Fruit fly (Drosophila melanogaster) whole organism, embryonic: Measurements from ENCODE around the gene CG7966.
A peak's percentile ranks its signal among the peaks of the same experiment; 100 is the strongest.

ENCODE experiments used
- Adf1 ChIP-seq: fragments of 200-800 bp; sonication (Bioruptor generic); IDR thresholded peaks from 2 replicates; pipeline ENCODE4 v1.3.6; 2022; ENCODE audit warnings: missing biosample characterization, missing genetic modification characterization
- Aef1 ChIP-seq: fragments of 200-800 bp; sonication (Bioruptor generic); IDR thresholded peaks from 3 replicates; pipeline ENCODE4 v1.3.6; 2022; ENCODE audit warnings: missing biosample characterization, missing genetic modification characterization
- Atf6 ChIP-seq: fragments of 200-800 bp; sonication (Bioruptor generic); IDR thresholded peaks from 2 replicates; pipeline ENCODE4 v1.3.6; 2022; ENCODE audit warnings: missing biosample characterization, missing genetic modification characterization
- B-H1 ChIP-seq: fragments of 200-800 bp; sonication (Bioruptor generic); IDR thresholded peaks from 3 replicates; pipeline ENCODE4 v1.3.6; 2022; ENCODE audit warnings: missing biosample characterization, missing genetic modification characterization
- Bgb ChIP-seq: fragments of 200-800 bp; sonication (Bioruptor generic); IDR thresholded peaks from 2 replicates; pipeline ENCODE4 v1.3.6; 2022; ENCODE audit warnings: missing biosample characterization, missing genetic modification characterization; ENCODE audit not compliant: partially characterized antibody
- BtbVII ChIP-seq: fragments of 200-800 bp; sonication (Bioruptor generic); optimal IDR thresholded peaks from 3 replicates; lab custom pipeline; 2017; ENCODE audit warnings: missing biosample characterization, mild to moderate bottlenecking, missing genetic modification characterization
- Bteb2 ChIP-seq: fragments of 200-800 bp; sonication (Bioruptor generic); optimal IDR thresholded peaks from 2 replicates; lab custom pipeline; 2016; ENCODE audit warnings: missing biosample characterization, missing genetic modification characterization
- CG10267 ChIP-seq: fragments of 200-800 bp; sonication (Bioruptor generic); optimal IDR thresholded peaks from 2 replicates; lab custom pipeline; 2018; ENCODE audit warnings: missing biosample characterization, mild to moderate bottlenecking, missing genetic modification characterization, moderate library complexity
- CG10274 ChIP-seq: fragments of 200-800 bp; sonication (Bioruptor generic); optimal IDR thresholded peaks from 3 replicates; lab custom pipeline; 2017; ENCODE audit warnings: missing biosample characterization, mild to moderate bottlenecking, missing genetic modification characterization
- CG12104 ChIP-seq: fragments of 200-800 bp; sonication (Bioruptor generic); optimal IDR thresholded peaks from 3 replicates; lab custom pipeline; 2016; ENCODE audit warnings: missing biosample characterization, missing genetic modification characterization
- CG12942 ChIP-seq: fragments of 200-800 bp; sonication (Bioruptor generic); optimal IDR thresholded peaks from 3 replicates; lab custom pipeline; 2016; ENCODE audit warnings: missing biosample characterization, missing genetic modification characterization
- CG16813 ChIP-seq: fragments of 200-800 bp; sonication (Bioruptor generic); IDR thresholded peaks from 3 replicates; pipeline ENCODE4 v1.3.6; 2022; ENCODE audit warnings: missing biosample characterization, missing genetic modification characterization; ENCODE audit not compliant: partially characterized antibody
- CG17385 ChIP-seq: fragments of 200-800 bp; sonication (Bioruptor generic); optimal IDR thresholded peaks from 3 replicates; lab custom pipeline; 2018; ENCODE audit warnings: missing biosample characterization, mild to moderate bottlenecking, missing genetic modification characterization
- CG1832 ChIP-seq: fragments of 200-800 bp; sonication (Bioruptor generic); optimal IDR thresholded peaks from 2 replicates; lab custom pipeline; 2017; ENCODE audit warnings: missing biosample characterization, mild to moderate bottlenecking, missing genetic modification characterization, inconsistent platforms
- CG2202 ChIP-seq: fragments of 200-800 bp; sonication (Bioruptor generic); optimal IDR thresholded peaks from 2 replicates; lab custom pipeline; 2018; ENCODE audit warnings: missing biosample characterization, mild to moderate bottlenecking, missing genetic modification characterization
- CG2678 ChIP-seq: fragments of 200-800 bp; sonication (Bioruptor generic); optimal IDR thresholded peaks from 3 replicates; lab custom pipeline; 2019; ENCODE audit warnings: missing biosample characterization, mild to moderate bottlenecking, missing genetic modification characterization, moderate library complexity
- CG2875 ChIP-seq: fragments of 200-800 bp; sonication (Bioruptor generic); optimal IDR thresholded peaks from 2 replicates; lab custom pipeline; 2017; ENCODE audit warnings: missing biosample characterization, mild to moderate bottlenecking, missing genetic modification characterization, missing genetic modification reagents
- CG33557 ChIP-seq: fragments of 200-800 bp; sonication (Bioruptor generic); optimal IDR thresholded peaks from 2 replicates; lab custom pipeline; 2019; ENCODE audit warnings: missing biosample characterization, mild to moderate bottlenecking, missing genetic modification characterization, moderate library complexity
- CG3726 ChIP-seq: fragments of 200-800 bp; sonication (Bioruptor generic); IDR thresholded peaks from 3 replicates; pipeline ENCODE4, ENCODE4 v1.3.6; 2022; ENCODE audit warnings: missing biosample characterization, missing genetic modification characterization
- CG3838 ChIP-seq: fragments of 200-800 bp; sonication (Bioruptor generic); optimal IDR thresholded peaks from 3 replicates; lab custom pipeline; 2016; ENCODE audit warnings: missing biosample characterization, missing genetic modification characterization
- CG3847 ChIP-seq: fragments of 200-800 bp; sonication (Bioruptor generic); IDR thresholded peaks from 2 replicates; pipeline ENCODE4 v1.3.6; 2022; ENCODE audit warnings: missing biosample characterization, missing genetic modification characterization
- CG4617 ChIP-seq: fragments of 200-800 bp; sonication (Bioruptor generic); optimal IDR thresholded peaks from 3 replicates; lab custom pipeline; 2016; ENCODE audit warnings: missing biosample characterization, missing genetic modification characterization, borderline replicate concordance
- CG4854 ChIP-seq: fragments of 200-800 bp; sonication (Bioruptor generic); optimal IDR thresholded peaks from 2 replicates; lab custom pipeline; 2016; ENCODE audit warnings: missing biosample characterization, missing genetic modification characterization, inconsistent platforms
- CG6791 ChIP-seq: fragments of 200-800 bp; sonication (Bioruptor generic); IDR thresholded peaks from 3 replicates; pipeline ENCODE4 v1.3.6; 2022; ENCODE audit warnings: missing biosample characterization, missing genetic modification characterization; ENCODE audit not compliant: partially characterized antibody
- CG8281 ChIP-seq: fragments of 200-800 bp; sonication (Bioruptor generic); optimal IDR thresholded peaks from 2 replicates; lab custom pipeline; 2018; ENCODE audit warnings: missing biosample characterization, mild to moderate bottlenecking, missing genetic modification characterization, moderate library complexity
- CG8765 ChIP-seq: fragments of 200-800 bp; sonication (Bioruptor generic); IDR thresholded peaks from 2 replicates; pipeline ENCODE4 v1.3.6; 2022; ENCODE audit warnings: missing biosample characterization, missing genetic modification characterization
- CG8944 ChIP-seq: fragments of 200-800 bp; sonication (Bioruptor generic); optimal IDR thresholded peaks from 3 replicates; lab custom pipeline; 2016; ENCODE audit warnings: missing biosample characterization, missing genetic modification characterization
- CG9609 ChIP-seq: fragments of 200-800 bp; sonication (Bioruptor generic); optimal IDR thresholded peaks from 3 replicates; lab custom pipeline; 2016; ENCODE audit warnings: missing biosample characterization, missing genetic modification characterization
- Camta ChIP-seq: fragments of 200-800 bp; sonication (Bioruptor generic); optimal IDR thresholded peaks from 2 replicates; lab custom pipeline; 2016; ENCODE audit warnings: missing biosample characterization, missing genetic modification characterization
- Dfd ChIP-seq, 2 experiments: fragments of >200 bp; optimal IDR thresholded peaks; 2 replicates each; lab custom pipeline; 2017; ENCODE audit warnings: missing biosample characterization in 2 of 2, missing genetic modification characterization in 2 of 2
- E2f2 ChIP-seq: fragments of 200-800 bp; sonication (Bioruptor generic); IDR thresholded peaks from 2 replicates; pipeline ENCODE4 v1.3.6; 2022; ENCODE audit warnings: missing biosample characterization, missing genetic modification characterization
- NC2α ChIP-seq: fragments of 200-800 bp; sonication (Bioruptor generic); optimal IDR thresholded peaks from 2 replicates; lab custom pipeline; 2016; ENCODE audit warnings: missing biosample characterization, missing genetic modification characterization
- Oli ChIP-seq: fragments of 200-800 bp; sonication (Bioruptor generic); optimal IDR thresholded peaks from 2 replicates; lab custom pipeline; 2018; ENCODE audit warnings: missing biosample characterization, mild to moderate bottlenecking, missing genetic modification characterization, moderate library complexity
- Side ChIP-seq: fragments of 200-800 bp; sonication (Bioruptor generic); optimal IDR thresholded peaks from 2 replicates; lab custom pipeline; 2016; ENCODE audit warnings: missing biosample characterization, missing genetic modification characterization
- Spps ChIP-seq: fragments of 200-800 bp; sonication (Bioruptor generic); optimal IDR thresholded peaks from 2 replicates; lab custom pipeline; 2018; ENCODE audit warnings: missing biosample characterization, mild to moderate bottlenecking, missing genetic modification characterization
- Sry-δ ChIP-seq: fragments of 200-800 bp; sonication (Bioruptor generic); optimal IDR thresholded peaks from 2 replicates; lab custom pipeline; 2016; ENCODE audit warnings: missing biosample characterization, missing genetic modification characterization
- YL-1 ChIP-seq: fragments of 200-800 bp; sonication (Bioruptor generic); optimal IDR thresholded peaks from 3 replicates; lab custom pipeline; 2017; ENCODE audit warnings: missing biosample characterization, mild to moderate bottlenecking, missing genetic modification characterization
- cas ChIP-seq: fragments of 200-800 bp; sonication (Bioruptor generic); IDR thresholded peaks from 2 replicates; pipeline ENCODE4 v1.3.6; 2022; ENCODE audit warnings: missing biosample characterization, missing genetic modification characterization
- chif ChIP-seq, 2 experiments: fragments of 200-800 bp; sonication (Bioruptor generic); optimal IDR thresholded peaks; 3 replicates each; lab custom pipeline; 2016; ENCODE audit warnings: missing biosample characterization in 2 of 2, missing genetic modification characterization in 2 of 2
- ewg ChIP-seq: fragments of 200-800 bp; sonication (Bioruptor generic); optimal IDR thresholded peaks from 3 replicates; lab custom pipeline; 2017; ENCODE audit warnings: mild to moderate bottlenecking, missing biosample characterization, missing genetic modification reagents, missing genetic modification characterization
- insv ChIP-seq, 2 experiments: fragments of 200-800 bp; sonication (Bioruptor generic); optimal IDR thresholded peaks; 3 replicates each; lab custom pipeline; 2016 to 2018; ENCODE audit warnings: missing biosample characterization in 2 of 2, missing genetic modification characterization in 2 of 2
- jigr1 ChIP-seq: fragments of 200-800 bp; sonication (Bioruptor generic); IDR thresholded peaks from 3 replicates; pipeline ENCODE4 v1.3.6; 2022; ENCODE audit warnings: missing biosample characterization, missing genetic modification characterization
- klu ChIP-seq: fragments of 200-800 bp; sonication (Bioruptor generic); IDR thresholded peaks from 2 replicates; pipeline ENCODE4 v1.3.6; 2022; ENCODE audit warnings: missing biosample characterization, missing genetic modification characterization
- mld ChIP-seq: fragments of 200-800 bp; sonication (Bioruptor generic); IDR thresholded peaks from 3 replicates; pipeline ENCODE4 v1.3.6; 2022; ENCODE audit warnings: missing biosample characterization, missing genetic modification characterization; ENCODE audit not compliant: partially characterized antibody
- row ChIP-seq: fragments of 200-800 bp; sonication (Bioruptor generic); IDR thresholded peaks from 3 replicates; pipeline ENCODE4 v1.3.6; 2022; ENCODE audit warnings: missing biosample characterization, missing genetic modification characterization
- sna ChIP-seq: fragments of 200-800 bp; sonication (Bioruptor generic); IDR thresholded peaks from 2 replicates; pipeline ENCODE4 v1.3.6; 2022; ENCODE audit warnings: missing biosample characterization, missing genetic modification characterization; ENCODE audit not compliant: partially characterized antibody
- vfl ChIP-seq: fragments of 200-800 bp; sonication (Bioruptor generic); optimal IDR thresholded peaks from 2 replicates; lab custom pipeline; 2016; ENCODE audit warnings: missing biosample characterization, missing genetic modification characterization
- zfh2 ChIP-seq: fragments of 200-800 bp; sonication (Bioruptor generic); optimal IDR thresholded peaks from 2 replicates; lab custom pipeline; 2016; ENCODE audit warnings: missing biosample characterization, missing genetic modification characterization

CG7966 gene

DNA sequence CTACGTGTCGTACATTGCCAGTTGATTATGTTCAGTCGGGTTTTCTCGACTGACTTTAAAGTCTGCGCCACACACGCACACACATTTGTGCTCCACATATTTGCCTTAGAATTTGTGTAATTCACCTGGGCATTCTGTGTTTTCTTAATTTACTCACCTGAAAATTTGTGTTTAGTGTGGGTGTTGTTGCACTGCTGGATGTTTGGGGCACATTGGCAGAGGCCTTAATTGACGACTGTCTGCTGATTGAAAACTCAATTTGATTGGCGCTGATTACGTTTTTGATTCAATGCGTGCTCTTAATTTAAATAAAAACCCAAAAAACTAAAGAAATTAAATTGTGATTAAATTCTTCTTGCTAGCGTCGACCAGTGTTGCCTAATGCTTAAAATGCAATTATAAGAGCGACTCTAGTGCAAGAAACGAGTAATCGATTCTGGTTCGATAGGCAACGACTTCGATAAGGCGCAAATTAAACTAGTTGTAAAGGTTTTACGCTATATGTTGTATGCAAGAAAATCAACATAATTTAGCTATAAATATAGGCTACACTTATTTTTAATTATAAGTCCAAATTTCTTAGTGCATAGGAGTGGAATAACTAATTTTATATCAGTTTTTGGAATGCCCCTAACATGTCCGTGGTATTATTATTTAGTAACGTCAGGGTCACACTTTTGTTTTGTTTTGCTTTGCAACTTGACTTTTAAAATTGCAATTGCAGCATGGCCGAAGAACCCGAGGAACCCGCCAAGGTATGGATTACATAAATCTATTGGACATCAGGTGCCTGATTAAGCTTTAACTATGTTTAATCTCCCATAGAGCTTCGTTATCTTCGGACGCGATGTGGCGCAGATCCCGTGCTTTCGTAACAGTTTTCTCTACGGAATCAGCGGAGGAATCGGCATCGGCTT, 20.7 kb downstream of the CG7966 start, which contains the start of the genes CG46281 and CG46280 (continued):
- TF ChIP-seq CG3838 (GFP tag; lab: Kevin White, UChicago) (no peak), mld (no peak), vfl (GFP tag; lab: Kevin White, UChicago) (peak; percentile 38), Bteb2 (GFP tag; lab: Kevin White, UChicago) (peak; percentile 54), CG8281 (tag; lab: Kevin White, UChicago) (no peak), CG12942 (GFP tag; lab: Kevin White, UChicago) (peak; percentile 17), Spps (tag; lab: Kevin White, UChicago) (no peak), CG10267 (tag; lab: Kevin White, UChicago) (peak; percentile 96), CG2678 (tag; lab: Kevin White, UChicago) (no peak), CG3847 (GFP tag; lab: Robert Waterston, UW) (0 out of 2 replicates have a peak, but pooled peaks have one; percentile 36), jigr1 (GFP tag; lab: Robert Waterston, UW) (no peak), chif (GFP tag; optimal IDR thresholded peaks at IDR 0.05; lab: Kevin White, UChicago) (peak in 1 of 2 experiments; percentile 38), CG2875 (GFP tag; lab: Kevin White, UChicago) (no peak), CG33557 (GFP tag; lab: Kevin White, UChicago) (peak; percentile 14), klu (GFP tag; lab: Robert Waterston, UW) (no peak), Aef1 (GFP tag; lab: Robert Waterston, UW) (no peak), Atf6 (GFP tag; lab: Robert Waterston, UW) (no peak), ewg (GFP tag; lab: Kevin White, UChicago) (no peak), YL-1 (GFP tag; lab: Kevin White, UChicago) (peak; percentile 83), CG10274 (GFP tag; lab: Kevin White, UChicago) (no peak), E2f2 (GFP tag; lab: Robert Waterston, UW) (peak; percentile 70), CG3726 (GFP tag; lab: Robert Waterston, UW) (no peak), CG4854 (peak; percentile 15), insv (GFP tag; optimal IDR thresholded peaks at IDR 0.05; lab: Kevin White, UChicago) (peak in 1 of 2 experiments; percentile 12), NC2α (GFP tag; lab: Kevin White, UChicago) (no peak), Oli (tag; lab: Kevin White, UChicago) (no peak), Dfd (GFP tag; optimal IDR thresholded peaks at IDR 0.05; lab: Kevin White, UChicago) (no peak), CG12104 (no peak), CG1832 (GFP tag; lab: Kevin White, UChicago) (no peak), Bgb (GFP tag; lab: Robert Waterston, UW) (0 out of 2 replicates have a peak, but pooled peaks have one; percentile 28), Camta (GFP tag; lab: Kevin White, UChicago) (peak; percentile 24), BtbVII (peak; percentile 2), row (GFP tag; lab: Robert Waterston, UW) (peak; percentile 69), cas (0 out of 2 replicates have a peak, but pooled peaks have one; percentile 21), sna (GFP tag; lab: Robert Waterston, UW) (0 out of 2 replicates have a peak, but pooled peaks have one; percentile 53), Sry-δ (peak; percentile 74), Adf1 (GFP tag; lab: Robert Waterston, UW) (no peak), CG17385 (GFP tag; lab: Kevin White, UChicago) (peak; percentile 42), CG2202 (tag; lab: Kevin White, UChicago) (no peak), CG8944 (GFP tag; lab: Kevin White, UChicago) (no peak), zfh2 (GFP tag; lab: Kevin White, UChicago) (peak; percentile 33), CG4617 (GFP tag; lab: Kevin White, UChicago) (peak; percentile 76), CG8765 (GFP tag; lab: Robert Waterston, UW) (no peak), Side (peak; percentile 29), CG16813 (GFP tag; lab: Robert Waterston, UW) (peak; percentile 52; the same call in 2 of the 3 replicates), CG6791 (GFP tag; lab: Robert Waterston, UW) (peak; percentile 54; the same call in 2 of the 3 replicates), B-H1 (GFP tag; lab: Robert Waterston, UW) (no peak), CG9609 (GFP tag; lab: Kevin White, UChicago) (peak; percentile 47)
